Fruit fly (Drosophila melanogaster): ENCODE data around the gene JhI-21.

dm6 chr2L:12046856-12047230 lies 9.0 kb downstream of the JhI-21 start:
- TF ChIP-seq Sox14 (GFP tag; optimal IDR thresholded peaks at IDR 0.05) (no peak), CG4318 (GFP tag; optimal IDR thresholded peaks at IDR 0.05) (no peak), CG7368 (GFP tag; optimal IDR thresholded peaks at IDR 0.05) (no peak), OdsH (GFP tag; optimal IDR thresholded peaks at IDR 0.05) (no peak), CG8319 (GFP tag; optimal IDR thresholded peaks at IDR 0.05) (no peak), pdm3 (GFP tag; optimal IDR thresholded peaks at IDR 0.05) (no peak), CG6163 (GFP tag; IDR thresholded peaks at IDR 0.05) (no peak), CG16779 (tag; optimal IDR thresholded peaks at IDR 0.05) (no peak), salr (GFP tag; optimal IDR thresholded peaks at IDR 0.05) (no peak), fkh (GFP tag; optimal IDR thresholded peaks at IDR 0.05) (no peak), CG6854 (GFP tag; optimal IDR thresholded peaks at IDR 0.05) (no peak), acj6 (GFP tag; optimal IDR thresholded peaks at IDR 0.05) (no peak), CG6808 (GFP tag; optimal IDR thresholded peaks at IDR 0.05) (no peak)
